Worm (Caenorhabditis elegans) whole organism, L4 larva: ENCODE measurements around the gene bath-45.

Source experiments
- D1046.2 ChIP-seq: fragments of 200-800 bp; sonication (Bioruptor generic); IDR thresholded peaks from 2 replicates; pipeline ENCODE4 v1.3.6; 2022; ENCODE audit warnings: missing genetic modification characterization, missing compliant biosample characterization
- F44E2.7 ChIP-seq: fragments of 200-800 bp; sonication (Bioruptor generic); IDR thresholded peaks from 2 replicates; pipeline ENCODE4 v2.1.2; 2022; ENCODE audit warnings: missing genetic modification characterization, missing compliant biosample characterization
- T20F7.1 ChIP-seq: fragments of 200-800 bp; sonication (Bioruptor generic); optimal IDR thresholded peaks from 2 replicates; lab custom pipeline; 2018; ENCODE audit warnings: mild to moderate bottlenecking, missing genetic modification characterization, missing compliant biosample characterization
- Y48G9A.11 ChIP-seq: fragments of 200-800 bp; sonication (Bioruptor generic); IDR thresholded peaks from 2 replicates; pipeline ENCODE4 v1.3.6; 2022; ENCODE audit warnings: missing genetic modification reagents, missing genetic modification characterization, missing compliant biosample characterization
- aha-1 ChIP-seq: fragments of 150-350 bp; peaks from one replicate; lab custom pipeline; 2014; ENCODE audit warnings: missing biosample characterization, missing genetic modification characterization
- attf-4 ChIP-seq: sonication (generic microtip); optimal IDR thresholded peaks from 3 replicates; lab custom pipeline; 2017; ENCODE audit warnings: missing biosample characterization, missing genetic modification characterization
- ceh-28 ChIP-seq: fragments of 150-350 bp; optimal IDR thresholded peaks from 2 replicates; lab custom pipeline; 2014; ENCODE audit warnings: missing biosample characterization, missing genetic modification reagents, missing genetic modification characterization
- ceh-44 ChIP-seq: fragments of 200-800 bp; sonication (Bioruptor generic); IDR thresholded peaks from 2 replicates; pipeline ENCODE4 v1.3.6; 2022; ENCODE audit warnings: missing genetic modification reagents, missing genetic modification characterization, missing compliant biosample characterization
- ceh-62 ChIP-seq: sonication (generic microtip); optimal IDR thresholded peaks from 2 replicates; lab custom pipeline; 2017; ENCODE audit warnings: missing biosample characterization, missing genetic modification characterization
- daf-16 ChIP-seq, 3 experiments: sonication (generic microtip); optimal IDR thresholded peaks; 2 replicates each; lab custom pipeline; 2016 to 2017; ENCODE audit warnings: missing genetic modification characterization in 3 of 3, missing genetic modification reagents in 3 of 3, mild to moderate bottlenecking in 2 of 3, missing compliant biosample characterization in 2 of 3, missing biosample characterization in 1 of 3, moderate library complexity in 1 of 3
- daf-19 ChIP-seq: fragments of 200-800 bp; sonication (Bioruptor generic); conservative IDR thresholded peaks from 2 replicates; pipeline ENCODE4 v1.3.6; 2022; ENCODE audit warnings: missing genetic modification characterization, missing compliant biosample characterization
- dmd-6 ChIP-seq: fragments of 200-800 bp; sonication (Bioruptor generic); IDR thresholded peaks from 2 replicates; pipeline ENCODE4 v1.3.6; 2022; ENCODE audit warnings: missing genetic modification reagents, missing genetic modification characterization, missing compliant biosample characterization
- dmd-8 ChIP-seq: fragments of 200-800 bp; sonication (Bioruptor generic); IDR thresholded peaks from 2 replicates; pipeline ENCODE4 v1.3.6; 2022; ENCODE audit warnings: missing genetic modification characterization, missing compliant biosample characterization
- dpl-1 ChIP-seq: fragments of 150-350 bp; optimal IDR thresholded peaks from 2 replicates; lab custom pipeline; 2014; ENCODE audit warnings: missing biosample characterization, missing genetic modification reagents, missing genetic modification characterization
- fkh-10 ChIP-seq: fragments of 150-350 bp; optimal IDR thresholded peaks from 2 replicates; lab custom pipeline; 2014; ENCODE audit warnings: missing biosample characterization, missing genetic modification reagents, missing genetic modification characterization
- fos-1 ChIP-seq: fragments of 150-350 bp; optimal IDR thresholded peaks from 2 replicates; lab custom pipeline; 2014; ENCODE audit warnings: missing biosample characterization, missing genetic modification characterization
- gei-8 ChIP-seq: fragments of 200-800 bp; sonication (Bioruptor generic); optimal IDR thresholded peaks from 2 replicates; lab custom pipeline; 2018; ENCODE audit warnings: mild to moderate bottlenecking, missing genetic modification characterization, missing compliant biosample characterization
- hlh-11 ChIP-seq: fragments of 200-800 bp; sonication (Bioruptor generic); optimal IDR thresholded peaks from 2 replicates; lab custom pipeline; 2018; ENCODE audit warnings: mild to moderate bottlenecking, missing genetic modification characterization, missing compliant biosample characterization
- hlh-30 ChIP-seq: sonication (generic microtip); optimal IDR thresholded peaks from 2 replicates; lab custom pipeline; 2017; ENCODE audit warnings: antibody characterized with exemption, mild to moderate bottlenecking, missing genetic modification characterization, missing compliant biosample characterization; ENCODE audit not compliant: insufficient read depth
- hmg-1.1 ChIP-seq: fragments of 200-800 bp; sonication (Bioruptor generic); IDR thresholded peaks from 2 replicates; pipeline ENCODE4 v1.3.6; 2022; ENCODE audit warnings: missing genetic modification reagents, missing genetic modification characterization, missing compliant biosample characterization
- lin-1 ChIP-seq: fragments of 200-800 bp; sonication (Bioruptor generic); IDR thresholded peaks from 2 replicates; pipeline ENCODE4 v1.3.6; 2022; ENCODE audit warnings: missing genetic modification reagents, missing genetic modification characterization, missing compliant biosample characterization
- lin-29 ChIP-seq: fragments of 200-800 bp; sonication (Bioruptor generic); IDR thresholded peaks from 2 replicates; pipeline ENCODE4 v1.3.6; 2022; ENCODE audit warnings: missing genetic modification reagents, missing genetic modification characterization, missing compliant biosample characterization
- lin-38 ChIP-seq: fragments of 200-800 bp; sonication (Bioruptor generic); IDR thresholded peaks from 2 replicates; pipeline ENCODE4 v1.3.6; 2022; ENCODE audit warnings: missing genetic modification reagents, missing genetic modification characterization, missing compliant biosample characterization
- lsy-2 ChIP-seq, 2 experiments: fragments of 150-350 bp in 1 of 2; sonication (generic microtip) in 1 of 2; optimal IDR thresholded peaks; 2 replicates each; lab custom pipeline; 2014 to 2017; ENCODE audit warnings: missing biosample characterization in 2 of 2, missing genetic modification characterization in 2 of 2
- mdt-29 ChIP-seq: fragments of 200-800 bp; sonication (Bioruptor generic); IDR thresholded peaks from 2 replicates; pipeline ENCODE4 v1.3.6; 2022; ENCODE audit warnings: missing genetic modification reagents, missing genetic modification characterization, missing compliant biosample characterization
- mxl-3 ChIP-seq: fragments of 200-800 bp; sonication (Bioruptor generic); optimal IDR thresholded peaks from 2 replicates; lab custom pipeline; 2018; ENCODE audit warnings: mild to moderate bottlenecking, missing genetic modification characterization, missing compliant biosample characterization
- nhr-25 ChIP-seq: sonication (generic microtip); optimal IDR thresholded peaks from 2 replicates; lab custom pipeline; 2017; ENCODE audit warnings: missing genetic modification characterization, mild to moderate bottlenecking, missing compliant biosample characterization, antibody characterized with exemption, moderate library complexity, borderline replicate concordance; ENCODE audit not compliant: insufficient read depth
- nhr-28 ChIP-seq: fragments of 150-350 bp; optimal IDR thresholded peaks from 2 replicates; lab custom pipeline; 2014; ENCODE audit warnings: missing biosample characterization, missing genetic modification characterization
- nhr-6 ChIP-seq: fragments of 150-350 bp; optimal IDR thresholded peaks from 2 replicates; lab custom pipeline; 2014; ENCODE audit warnings: missing biosample characterization, missing genetic modification characterization
- php-3 ChIP-seq: fragments of 200-800 bp; sonication (Bioruptor generic); IDR thresholded peaks from 2 replicates; pipeline ENCODE4 v1.3.6; 2022; ENCODE audit warnings: missing genetic modification reagents, missing genetic modification characterization, missing compliant biosample characterization
- sdz-12 ChIP-seq: fragments of 200-800 bp; sonication (Bioruptor generic); optimal IDR thresholded peaks from 2 replicates; lab custom pipeline; 2018; ENCODE audit warnings: mild to moderate bottlenecking, missing genetic modification characterization, missing compliant biosample characterization
- set-16 ChIP-seq: fragments of 200-800 bp; sonication (Bioruptor generic); IDR thresholded peaks from 2 replicates; pipeline ENCODE4 v1.3.6; 2022; ENCODE audit warnings: missing genetic modification reagents, missing genetic modification characterization, missing compliant biosample characterization
- skn-1 ChIP-seq: fragments of 150-350 bp; optimal IDR thresholded peaks from 2 replicates; lab custom pipeline; 2014; ENCODE audit warnings: missing biosample characterization, missing genetic modification characterization
- tra-1 ChIP-seq: fragments of 200-800 bp; sonication (Bioruptor generic); IDR thresholded peaks from 2 replicates; pipeline ENCODE4 v1.3.6; 2022; ENCODE audit warnings: missing genetic modification reagents, missing genetic modification characterization, missing compliant biosample characterization
- unc-130 ChIP-seq: sonication (generic microtip); optimal IDR thresholded peaks from 2 replicates; lab custom pipeline; 2016; ENCODE audit warnings: missing genetic modification reagents, missing genetic modification characterization, missing compliant biosample characterization
- unc-39 ChIP-seq: sonication (generic microtip); optimal IDR thresholded peaks from 2 replicates; lab custom pipeline; 2017; ENCODE audit warnings: missing biosample characterization, missing genetic modification characterization
- unc-62 ChIP-seq, 3 experiments: fragments of 150-350 bp in 1 of 3; sonication (generic microtip); optimal IDR thresholded peaks in 2 of 3; peaks in 1 of 3; 1 replicate in 1 of 3; 2 replicates in 2 of 3; lab custom pipeline; 2014 to 2017; ENCODE audit warnings: missing biosample characterization in 3 of 3, missing genetic modification characterization in 3 of 3, missing genetic modification reagents in 3 of 3, missing genotype in 1 of 3
- zip-11 ChIP-seq: fragments of 200-800 bp; sonication (Bioruptor generic); IDR thresholded peaks from 2 replicates; pipeline ENCODE4 v1.3.6; 2022; ENCODE audit warnings: missing genetic modification characterization, missing compliant biosample characterization
- ztf-7 ChIP-seq: fragments of 150-350 bp; optimal IDR thresholded peaks from 2 replicates; lab custom pipeline; 2014; ENCODE audit warnings: missing biosample characterization, missing genetic modification characterization

bath-45 gene

ce11 chrII:13148247-13148646, 25.4 kb downstream of the bath-45 start:
- no peak for TF ChIP-seq zip-11 (GFP tag; lab: Robert Waterston, UW)
- no peak for TF ChIP-seq dpl-1 (GFP tag; lab: Kevin White, UChicago)
- peak; percentile 5 for TF ChIP-seq aha-1 (tag; lab: Kevin White, UChicago)
- no peak for TF ChIP-seq daf-16 (GFP tag; optimal IDR thresholded peaks at IDR 0.05; lab: Kevin White, UChicago)
- no peak for TF ChIP-seq daf-16 (tag; optimal IDR thresholded peaks at IDR 0.05; lab: Kevin White, UChicago)
- peak; percentile 30 for TF ChIP-seq nhr-28 (tag; lab: Kevin White, UChicago)

- TF ChIP-seq D1046.2 (GFP tag; lab: Robert Waterston, UW): no peak
- TF ChIP-seq unc-62 (GFP tag; optimal IDR thresholded peaks at IDR 0.05 in 1 of 2; lab: Kevin White, UChicago): peak in 1 of 2 experiments; percentile 80
- no peak for TF ChIP-seq unc-62 (tag; optimal IDR thresholded peaks at IDR 0.05; lab: Kevin White, UChicago)
- TF ChIP-seq ceh-44: no peak
- no peak for TF ChIP-seq attf-4
- no peak for TF ChIP-seq Y48G9A.11 (GFP tag; lab: Robert Waterston, UW)
- TF ChIP-seq nhr-28 (tag; lab: Kevin White, UChicago): peak; percentile 80
- TF ChIP-seq ceh-28 (tag; lab: Kevin White, UChicago): no peak
- peak; percentile 84 for TF ChIP-seq aha-1 (tag; lab: Kevin White, UChicago)
- TF ChIP-seq mxl-3 (GFP tag; lab: Kevin White, UChicago): peak; percentile 12
- TF ChIP-seq T20F7.1: no peak
- TF ChIP-seq zip-11 (GFP tag; lab: Robert Waterston, UW): no peak
- TF ChIP-seq hmg-1.1: no peak
- TF ChIP-seq dmd-6 (GFP tag; lab: Robert Waterston, UW): 0 out of 2 replicates have a peak, but pooled peaks have one; percentile 18
- TF ChIP-seq lin-38 (GFP tag; lab: Robert Waterston, UW): no peak
- TF ChIP-seq dmd-8 (GFP tag; lab: Robert Waterston, UW): no peak
- no peak for TF ChIP-seq php-3
- TF ChIP-seq hlh-30 (tag; lab: Kevin White, UChicago): peak; percentile 16
- no peak for TF ChIP-seq lin-29 (GFP tag; lab: Robert Waterston, UW)
- peak; percentile 29 for TF ChIP-seq hlh-11 (tag; lab: Kevin White, UChicago)
- TF ChIP-seq sdz-12: no peak
- TF ChIP-seq ceh-62 (tag; lab: Kevin White, UChicago): no peak
Measured at ce11 chrII:13149965-13150364, 27.1 kb downstream of the bath-45 start.

ce11 chrII:13152409-13152808, 29.6 kb downstream of the bath-45 start:
- peak; percentile 81 for TF ChIP-seq set-16 (GFP tag; lab: Robert Waterston, UW)
- TF ChIP-seq aha-1 (tag; lab: Kevin White, UChicago): peak; percentile 32
- no peak for TF ChIP-seq Y48G9A.11 (GFP tag; lab: Robert Waterston, UW)
- no peak for TF ChIP-seq gei-8
- TF ChIP-seq, all 104 proteins: peak for 2

- no peak for TF ChIP-seq php-3
- TF ChIP-seq mdt-29: no peak
- TF ChIP-seq nhr-25 (tag; lab: Kevin White, UChicago): no peak
- no peak for TF ChIP-seq tra-1 (GFP tag; lab: Robert Waterston, UW)
- TF ChIP-seq ceh-28 (tag; lab: Kevin White, UChicago): no peak
- no peak for TF ChIP-seq nhr-6 (tag; lab: Kevin White, UChicago)
- TF ChIP-seq fos-1 (tag; lab: Kevin White, UChicago): no peak
- no peak for TF ChIP-seq lsy-2 (tag; optimal IDR thresholded peaks at IDR 0.05; lab: Kevin White, UChicago)
- TF ChIP-seq ztf-7 (tag; lab: Kevin White, UChicago): no peak
- TF ChIP-seq mxl-3 (GFP tag; lab: Kevin White, UChicago): no peak
- TF ChIP-seq skn-1 (tag; lab: Kevin White, UChicago): no peak
- TF ChIP-seq unc-130 (GFP tag; lab: Kevin White, UChicago): no peak
- TF ChIP-seq unc-39 (tag; lab: Kevin White, UChicago): no peak
- no peak for TF ChIP-seq fkh-10 (GFP tag; lab: Kevin White, UChicago)
- TF ChIP-seq unc-62 (GFP tag; optimal IDR thresholded peaks at IDR 0.05 in 1 of 2; lab: Kevin White, UChicago): no peak
- no peak for TF ChIP-seq unc-62 (tag; optimal IDR thresholded peaks at IDR 0.05; lab: Kevin White, UChicago)
- TF ChIP-seq daf-19 (GFP tag; lab: Robert Waterston, UW): no peak
- TF ChIP-seq F44E2.7: no peak
- no peak for TF ChIP-seq lin-1
Measured at ce11 chrII:13153299-13153698, 30.5 kb downstream of the bath-45 start, which contains the start of gene spe-18. TSS of gene spe-18 (minus strand) at chrII:13153399.
